Worm (Caenorhabditis elegans) whole organism, mixed stage, embryonic: ENCODE results near the gene rga-4.

ENCODE experiments used
- elt-1 ChIP-seq: sonication (generic microtip); optimal IDR thresholded peaks from 2 replicates; lab custom pipeline; 2017; ENCODE audit warnings: missing genetic modification characterization, mild to moderate bottlenecking, missing compliant biosample characterization, antibody characterized with exemption, moderate library complexity, borderline replicate concordance; ENCODE audit not compliant: insufficient read depth
- nhr-28 ChIP-seq: fragments of 150-350 bp; optimal IDR thresholded peaks from 2 replicates; lab custom pipeline; 2014; ENCODE audit warnings: missing biosample characterization, missing genetic modification characterization

ce11 chrV:1410727-1411126 lies 27.7 kb upstream of the rga-4 start:
- no peak for TF ChIP-seq nhr-28 (tag; lab: Kevin White, UChicago)
- no peak for TF ChIP-seq elt-1 (tag; lab: Kevin White, UChicago)
